Worm (Caenorhabditis elegans) whole organism, late embryonic: ENCODE results near the gene slc-25A18.1.

Source experiments
- K02D7.2 ChIP-seq: sonication (generic microtip); optimal IDR thresholded peaks from 2 replicates; lab custom pipeline; 2017; ENCODE audit warnings: mild to moderate bottlenecking, missing genetic modification characterization, missing compliant biosample characterization
- ama-1 ChIP-seq: fragments of 150-350 bp; optimal IDR thresholded peaks from 2 replicates; lab custom pipeline; 2014
- ceh-2 ChIP-seq: sonication (generic microtip); optimal IDR thresholded peaks from 2 replicates; lab custom pipeline; 2016; ENCODE audit warnings: missing genotype, missing genetic modification characterization, missing compliant biosample characterization
- dve-1 ChIP-seq: sonication (generic microtip); optimal IDR thresholded peaks from 2 replicates; lab custom pipeline; 2017; ENCODE audit warnings: antibody characterized with exemption, mild to moderate bottlenecking, missing genetic modification characterization, missing compliant biosample characterization
- fkh-10 ChIP-seq: fragments of 150-350 bp; optimal IDR thresholded peaks from 2 replicates; lab custom pipeline; 2014; ENCODE audit warnings: missing biosample characterization, missing genetic modification reagents, missing genetic modification characterization
- hlh-15 ChIP-seq: sonication (generic microtip); optimal IDR thresholded peaks from 2 replicates; lab custom pipeline; 2016; ENCODE audit warnings: missing genetic modification characterization, missing compliant biosample characterization
- hlh-30 ChIP-seq: sonication (generic microtip); optimal IDR thresholded peaks from 2 replicates; lab custom pipeline; 2017; ENCODE audit warnings: antibody characterized with exemption, missing genetic modification characterization, missing compliant biosample characterization; ENCODE audit not compliant: insufficient read depth
- nfya-1 ChIP-seq: sonication (generic microtip); optimal IDR thresholded peaks from 2 replicates; lab custom pipeline; 2017; ENCODE audit warnings: missing genetic modification characterization, mild to moderate bottlenecking, missing compliant biosample characterization, antibody characterized with exemption, moderate library complexity
- pax-1 ChIP-seq: fragments of 150-350 bp; optimal IDR thresholded peaks from 2 replicates; lab custom pipeline; 2014; ENCODE audit warnings: missing biosample characterization, missing genetic modification characterization
- pqm-1 ChIP-seq: sonication (generic microtip); optimal IDR thresholded peaks from 2 replicates; lab custom pipeline; 2016; ENCODE audit warnings: missing genetic modification characterization, missing compliant biosample characterization
- syd-9 ChIP-seq: sonication (generic microtip); optimal IDR thresholded peaks from 2 replicates; lab custom pipeline; 2016; ENCODE audit warnings: mild to moderate bottlenecking, missing genetic modification characterization, moderate library complexity, missing compliant biosample characterization
- unc-3 ChIP-seq, 2 experiments: fragments of 200-800 bp in 1 of 2; sonication (Bioruptor generic) in 1 of 2; sonication (generic microtip) in 1 of 2; conservative IDR thresholded peaks in 1 of 2; optimal IDR thresholded peaks in 1 of 2; 2 replicates each; pipeline versions ENCODE4 v1.3.6 to Lab custom; 2016 to 2022; ENCODE audit warnings: missing compliant biosample characterization in 2 of 2, missing genetic modification characterization in 2 of 2, missing genetic modification reagents in 1 of 2

DNA sequence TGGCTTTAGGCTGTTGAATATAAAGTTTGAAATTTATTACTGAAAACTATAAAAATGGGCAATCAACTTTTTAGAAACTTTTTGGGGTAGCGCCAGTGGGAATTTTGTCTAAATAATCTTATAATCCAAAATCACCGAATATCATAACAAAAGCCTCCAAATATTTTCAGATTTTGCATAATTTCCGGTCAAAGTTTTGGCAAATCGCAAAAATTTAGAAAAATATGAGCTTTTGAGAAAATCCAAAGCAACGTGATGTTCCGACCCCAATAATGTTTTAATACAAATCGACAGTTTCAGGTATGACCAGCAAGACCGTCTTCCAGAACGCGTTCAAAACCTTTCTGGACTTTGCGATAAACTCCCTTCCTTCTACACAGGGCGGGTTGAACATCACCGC lies 24.4 kb downstream of the slc-25A18.1 start, which contains the start of gene emre-1:
- TF ChIP-seq pax-1 (tag; lab: Kevin White, UChicago) = no peak
- TF ChIP-seq ceh-2 (tag; lab: Kevin White, UChicago) = no peak
- TF ChIP-seq ama-1 (lab: Kevin White, UChicago) = no peak
- no peak for TF ChIP-seq pqm-1 (tag; lab: Kevin White, UChicago)
- TF ChIP-seq dve-1 = no peak
- no peak for TF ChIP-seq fkh-10 (GFP tag; lab: Kevin White, UChicago)
- TF ChIP-seq syd-9 = no peak
- TF ChIP-seq hlh-30 = no peak
- no peak for TF ChIP-seq unc-3 (GFP tag; conservative IDR thresholded peaks at IDR 0.05; lab: Robert Waterston, UW)
- TF ChIP-seq unc-3 (tag; optimal IDR thresholded peaks at IDR 0.05; lab: Kevin White, UChicago) = no peak
- TF ChIP-seq hlh-15 (tag; lab: Kevin White, UChicago) = no peak
- no peak for TF ChIP-seq nfya-1
- TF ChIP-seq K02D7.2 (tag; lab: Kevin White, UChicago) = no peak
